Fruit fly (Drosophila melanogaster): ENCODE results near the gene CG32204.
A peak's percentile ranks its signal among the peaks of the same experiment; 100 is the strongest.

The CG32204 gene

dm6 chr3L:18994505-18994969, 48.7 kb upstream of the CG32204 start (continued):
- peak; percentile 46 for TF ChIP-seq Deaf1 (tag; optimal IDR thresholded peaks at IDR 0.05)
- peak; percentile 3 for TF ChIP-seq BtbVII (GFP tag; optimal IDR thresholded peaks at IDR 0.05)
- TF ChIP-seq seq (GFP tag; IDR thresholded peaks at IDR 0.05), result no peak
- peak; percentile 47 for TF ChIP-seq D19A (tag; optimal IDR thresholded peaks at IDR 0.05)
- TF ChIP-seq CG30020 (tag; optimal IDR thresholded peaks at IDR 0.05), result no peak
- peak in 1 of 2 experiments; percentile 82 for TF ChIP-seq Hr78 (GFP tag; optimal IDR thresholded peaks at IDR 0.05)
- TF ChIP-seq CG15073 (GFP tag; optimal IDR thresholded peaks at IDR 0.05), result no peak
- peak; percentile 48 for TF ChIP-seq CG12769 (tag; optimal IDR thresholded peaks at IDR 0.05)
- TF ChIP-seq btn (GFP tag; optimal IDR thresholded peaks at IDR 0.05), result no peak
- peak; percentile 86 for TF ChIP-seq CG13894 (tag; optimal IDR thresholded peaks at IDR 0.05)
- peak; percentile 29 for TF ChIP-seq PHDP (tag; optimal IDR thresholded peaks at IDR 0.05)
- TF ChIP-seq vfl (GFP tag; optimal IDR thresholded peaks at IDR 0.05), result no peak
- peak; percentile 77 for TF ChIP-seq CG11504 (tag; optimal IDR thresholded peaks at IDR 0.05)
- TF ChIP-seq Hey (tag; optimal IDR thresholded peaks at IDR 0.05), result peak; percentile 47
- no peak for TF ChIP-seq pros (GFP tag; optimal IDR thresholded peaks at IDR 0.05)
- TF ChIP-seq CG10543 (GFP tag; optimal IDR thresholded peaks at IDR 0.05), result peak; percentile 47
- TF ChIP-seq Med (GFP tag), result peak; percentile 49
- TF ChIP-seq CG2202 (tag; optimal IDR thresholded peaks at IDR 0.05), result no peak
- TF ChIP-seq lab (GFP tag; optimal IDR thresholded peaks at IDR 0.05), result peak; percentile 30
- no peak for TF ChIP-seq Neu2 (GFP tag; optimal IDR thresholded peaks at IDR 0.05; ENCODE audit: borderline replicate concordance)
- TF ChIP-seq twi (tag; optimal IDR thresholded peaks at IDR 0.05), result peak; percentile 34
- peak; percentile 95 for TF ChIP-seq sug (tag; optimal IDR thresholded peaks at IDR 0.05)
- no peak for TF ChIP-seq CG33213 (GFP tag; optimal IDR thresholded peaks at IDR 0.05)
- peak; percentile 28; the same call in 1 of the 2 replicates for TF ChIP-seq GATAe (GFP tag; conservative IDR thresholded peaks at IDR 0.05)
- peak; percentile 1 for TF ChIP-seq CG17912 (GFP tag; optimal IDR thresholded peaks at IDR 0.05)
- no peak for TF ChIP-seq CG10431 (GFP tag; optimal IDR thresholded peaks at IDR 0.05)
- peak; percentile 6 for TF ChIP-seq odd (GFP tag; optimal IDR thresholded peaks at IDR 0.05)
- TF ChIP-seq Atf-2 (GFP tag; optimal IDR thresholded peaks at IDR 0.05), result no peak
- no peak for TF ChIP-seq CG43689 (GFP tag; IDR thresholded peaks at IDR 0.05)
- peak; percentile 19 for TF ChIP-seq CG13624 (GFP tag; optimal IDR thresholded peaks at IDR 0.05)
- TF ChIP-seq CG15601 (tag; optimal IDR thresholded peaks at IDR 0.05), result peak; percentile 4
- TF ChIP-seq exex (tag; optimal IDR thresholded peaks at IDR 0.05), result peak; percentile 92
- TF ChIP-seq Hmr (GFP tag; optimal IDR thresholded peaks at IDR 0.05), result peak; percentile 52
- TF ChIP-seq B-H2 (GFP tag; optimal IDR thresholded peaks at IDR 0.05), result peak; percentile 66
- no peak for TF ChIP-seq CoRest (tag; optimal IDR thresholded peaks at IDR 0.05)
- TF ChIP-seq nmo (GFP tag; optimal IDR thresholded peaks at IDR 0.05), result no peak
- TF ChIP-seq mirr (GFP tag; optimal IDR thresholded peaks at IDR 0.05), result peak; percentile 95
- TF ChIP-seq CG14014 (GFP tag; IDR thresholded peaks at IDR 0.05), result peak; percentile 28; the same call in 1 of the 2 replicates
- TF ChIP-seq z (GFP tag; IDR thresholded peaks at IDR 0.05), result peak; percentile 90
- peak; percentile 68 for TF ChIP-seq abd-A (tag; optimal IDR thresholded peaks at IDR 0.05)
- TF ChIP-seq sens (GFP tag), result no peak
- peak; percentile 45 for TF ChIP-seq Hand (GFP tag; optimal IDR thresholded peaks at IDR 0.05)
- TF ChIP-seq CG17186 (GFP tag; optimal IDR thresholded peaks at IDR 0.05), result no peak
- no peak for TF ChIP-seq CG42726 (GFP tag; IDR thresholded peaks at IDR 0.05; ENCODE audit: partially characterized antibody)

Data from whole organism, embryonic.